Fruit fly (Drosophila melanogaster): ENCODE measurements around the gene nan.

nan gene

DNA sequence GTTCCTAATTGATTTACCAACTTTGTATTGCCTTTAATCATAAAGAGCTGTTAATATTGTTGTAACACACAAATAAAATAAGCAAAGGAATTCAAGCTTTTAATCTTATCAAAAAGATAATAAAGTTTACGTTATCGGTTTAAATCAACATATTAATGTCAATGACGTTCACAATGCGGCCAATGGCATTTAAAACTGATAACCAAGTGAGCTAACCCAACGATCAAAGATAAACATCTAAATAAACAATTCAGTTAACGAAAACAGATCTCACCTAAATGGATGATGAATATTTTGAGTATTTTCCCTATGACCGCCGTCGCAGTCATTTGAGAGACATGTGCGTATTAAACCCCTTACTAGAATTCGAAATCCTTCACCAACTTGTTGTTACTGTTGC lies 17.9 kb upstream of the nan start:
- no peak for TF ChIP-seq CG8478 (optimal IDR thresholded peaks at IDR 0.05)

DNA sequence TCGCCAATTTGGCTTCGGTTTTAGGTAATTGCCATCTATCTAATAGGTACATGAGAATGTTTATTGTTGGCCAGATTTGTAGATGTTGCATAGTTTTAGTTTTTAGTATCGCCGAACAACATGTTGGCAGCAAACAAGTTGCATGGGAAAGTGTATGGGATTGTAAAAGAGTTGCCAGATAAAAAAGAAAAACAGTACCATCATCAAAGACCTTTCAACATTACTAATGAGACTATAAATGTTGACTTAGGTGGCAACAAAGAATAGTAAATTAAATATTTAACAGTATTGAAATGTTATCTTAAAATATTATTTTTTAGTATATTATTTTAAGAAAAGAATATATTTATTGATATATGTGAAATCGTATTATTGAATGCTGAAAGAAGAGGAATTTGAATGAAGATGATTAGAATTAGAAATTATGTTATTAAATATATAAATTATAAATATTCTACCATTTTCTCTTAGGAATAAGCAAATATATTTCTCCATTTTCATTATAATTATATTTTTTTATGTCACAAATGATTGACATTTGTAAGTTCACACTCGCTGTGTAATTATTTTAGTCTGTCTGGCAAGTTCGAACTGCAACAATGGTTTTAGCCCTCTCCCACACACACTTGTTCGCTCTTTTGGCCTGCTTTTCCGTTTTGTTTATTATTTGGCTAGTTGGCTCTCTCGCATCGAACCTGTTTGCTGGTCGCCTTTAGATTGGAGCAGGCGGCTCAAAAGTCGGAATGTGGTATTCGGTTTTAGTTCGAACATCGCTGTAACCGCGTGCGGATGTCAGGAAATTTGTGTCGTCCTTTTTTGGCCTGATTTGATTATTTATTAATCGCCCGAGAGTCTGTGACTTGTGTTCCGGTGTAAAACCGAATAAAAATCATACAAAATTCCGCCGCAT lies 15.5 kb upstream of the nan start:
- TF ChIP-seq CTCF (optimal IDR thresholded peaks at IDR 0.05), result no peak
- no peak for TF ChIP-seq CG8478 (optimal IDR thresholded peaks at IDR 0.05)

DNA sequence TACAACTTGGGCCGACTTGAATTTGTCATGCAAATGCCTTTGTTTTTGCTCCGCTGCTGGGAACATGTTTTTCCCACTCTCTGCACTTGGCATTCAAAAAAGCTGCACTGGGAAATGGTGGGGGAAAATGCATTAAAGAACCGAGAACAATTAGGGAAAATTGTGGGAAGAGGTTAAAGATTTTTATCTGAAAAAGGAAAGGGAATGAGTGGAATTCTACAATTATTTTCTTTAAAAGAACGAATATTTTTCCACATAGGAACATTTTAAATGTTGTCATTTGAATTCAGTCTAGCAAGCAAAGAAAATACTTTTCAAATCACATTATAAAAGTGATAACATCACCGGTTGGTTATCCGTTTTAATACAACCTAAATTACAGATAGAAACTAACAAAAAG lies 13.6 kb upstream of the nan start, which contains the start of gene saturn:
Gene saturn (plus strand): TSS at position 301 of the 400 bp plus-strand sequence.
- no peak for TF ChIP-seq CG8478 (optimal IDR thresholded peaks at IDR 0.05)
- no peak for TF ChIP-seq CTCF (optimal IDR thresholded peaks at IDR 0.05)

DNA sequence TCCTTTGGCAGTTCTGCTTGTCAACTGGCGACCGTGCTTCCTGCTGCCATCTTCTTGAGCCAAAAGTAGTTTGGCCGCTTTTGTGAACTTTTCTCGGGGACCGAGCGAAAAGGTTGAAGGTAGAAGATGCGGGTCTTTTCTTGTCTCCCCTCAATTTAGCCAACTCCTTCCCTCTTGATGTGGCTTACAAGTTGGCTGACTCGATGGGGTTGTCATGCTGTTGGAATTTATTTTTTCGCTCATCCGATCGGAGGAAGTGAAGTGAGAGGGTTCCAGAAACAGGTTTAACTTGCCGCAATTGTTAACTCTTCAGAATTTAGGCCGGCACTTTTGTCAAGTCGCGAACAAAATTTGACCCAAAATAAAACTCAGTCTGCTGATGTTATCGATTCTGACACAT lies 12.9 kb upstream of the nan start:
- TF ChIP-seq CTCF (optimal IDR thresholded peaks at IDR 0.05) (no peak), CG8478 (optimal IDR thresholded peaks at IDR 0.05) (no peak)

DNA sequence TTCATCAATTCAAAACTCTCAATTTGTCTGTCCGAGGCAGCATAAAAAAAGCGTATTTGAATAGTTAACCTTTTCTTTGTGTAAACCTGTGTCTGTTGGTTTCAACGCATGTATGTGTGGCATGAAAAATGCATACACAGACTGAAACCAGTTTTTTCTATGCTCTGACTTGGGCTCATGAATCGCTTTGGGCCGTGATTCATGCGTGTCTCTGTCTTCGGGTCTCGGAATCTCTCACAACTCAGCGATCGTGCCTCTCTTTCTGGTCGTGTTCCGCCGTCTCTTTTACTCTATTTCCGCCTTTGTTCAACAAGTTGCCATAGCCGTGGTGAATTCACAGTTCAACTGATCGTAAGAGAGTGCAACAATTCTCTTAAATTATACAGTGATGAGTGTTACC lies 11.5 kb upstream of the nan start:
- TF ChIP-seq CTCF (optimal IDR thresholded peaks at IDR 0.05), result peak in 1 of 2 experiments; percentile 4
- TF ChIP-seq CG8478 (optimal IDR thresholded peaks at IDR 0.05), result no peak

DNA sequence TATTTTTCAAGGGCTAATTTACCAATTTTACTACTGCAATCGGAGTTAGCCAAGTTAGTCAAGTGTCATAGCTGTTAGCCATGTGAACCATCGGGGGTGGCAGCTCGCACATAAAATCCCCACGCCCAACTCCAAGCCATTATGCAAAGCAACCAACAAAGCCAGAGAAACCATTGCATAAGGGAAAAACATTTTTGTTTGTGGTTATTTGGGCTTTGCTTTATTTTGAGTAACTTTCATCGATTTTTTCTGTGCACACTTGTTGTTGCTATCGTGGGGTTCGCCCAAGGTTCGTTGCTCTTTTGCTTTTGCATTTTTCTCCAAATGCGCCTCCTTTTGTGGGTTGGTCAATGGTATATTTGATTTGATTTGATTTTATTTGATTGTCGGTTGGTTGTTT lies 8.8 kb upstream of the nan start:
- no peak for TF ChIP-seq CG8478 (optimal IDR thresholded peaks at IDR 0.05)
- no peak for TF ChIP-seq CTCF (optimal IDR thresholded peaks at IDR 0.05)

DNA sequence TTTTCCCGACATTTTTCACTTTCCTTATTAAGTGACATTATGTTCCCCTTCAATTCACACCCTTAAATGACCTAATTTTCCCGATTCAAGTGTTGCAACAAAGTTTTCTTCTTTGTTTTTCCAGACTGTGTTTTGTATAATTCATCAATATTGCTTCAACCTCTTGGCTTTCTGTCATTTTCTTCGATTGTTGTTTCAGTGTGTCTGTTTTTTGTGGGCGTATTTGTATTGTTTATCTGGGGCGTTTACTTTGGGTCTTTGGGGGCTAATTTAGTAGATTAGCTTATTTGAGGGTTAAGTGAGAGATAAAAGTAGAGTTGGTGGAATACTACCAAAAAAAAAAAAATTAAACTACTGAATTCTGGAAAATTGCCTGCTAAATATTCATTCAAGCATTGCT lies 6.3 kb upstream of the nan start:
- TF ChIP-seq CG8478 (optimal IDR thresholded peaks at IDR 0.05), result no peak
- TF ChIP-seq CTCF (optimal IDR thresholded peaks at IDR 0.05), result no peak

DNA sequence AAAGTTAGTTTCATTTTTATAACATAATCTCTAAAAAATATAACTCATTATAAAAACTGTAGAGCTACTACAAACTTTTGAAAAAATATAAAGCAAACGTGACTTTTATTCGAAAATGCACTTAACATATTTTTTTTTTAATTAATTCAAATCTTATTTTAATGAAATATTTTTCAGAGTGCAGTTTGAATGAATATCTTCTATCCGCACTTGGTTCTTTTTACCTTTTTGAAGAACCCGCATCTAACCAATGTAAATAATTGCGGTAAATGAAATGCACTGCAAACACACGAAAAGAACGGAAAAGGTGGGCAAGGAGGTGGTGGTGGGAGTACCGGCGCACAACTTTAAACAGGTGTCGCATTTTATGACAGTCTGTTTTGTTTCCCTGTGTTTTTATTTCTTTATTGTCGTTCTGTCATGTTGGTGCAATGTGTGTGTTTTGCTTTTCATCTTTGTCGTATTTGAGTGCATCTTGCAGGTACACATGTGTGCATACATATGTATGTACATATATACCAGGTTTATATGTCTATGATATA lies 4.6 kb upstream of the nan start:
- no peak for TF ChIP-seq CTCF (optimal IDR thresholded peaks at IDR 0.05)
- no peak for TF ChIP-seq CG8478 (optimal IDR thresholded peaks at IDR 0.05)

DNA sequence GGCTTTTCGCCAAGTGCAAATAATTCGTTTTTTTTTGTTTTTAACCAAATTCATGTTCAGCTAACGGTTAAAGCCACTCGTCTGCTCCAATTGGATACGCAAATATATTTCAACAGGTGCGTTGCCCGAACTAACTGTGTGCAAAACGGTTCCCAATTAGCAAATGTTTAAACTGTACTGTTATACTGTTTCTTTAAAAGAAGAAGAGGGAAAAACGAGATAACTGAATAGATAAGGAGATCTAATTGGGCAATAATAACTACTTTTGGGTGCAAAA lies 2.0 kb upstream of the nan start:
- TF ChIP-seq CTCF (optimal IDR thresholded peaks at IDR 0.05), result no peak
- no peak for TF ChIP-seq CG8478 (optimal IDR thresholded peaks at IDR 0.05)

DNA sequence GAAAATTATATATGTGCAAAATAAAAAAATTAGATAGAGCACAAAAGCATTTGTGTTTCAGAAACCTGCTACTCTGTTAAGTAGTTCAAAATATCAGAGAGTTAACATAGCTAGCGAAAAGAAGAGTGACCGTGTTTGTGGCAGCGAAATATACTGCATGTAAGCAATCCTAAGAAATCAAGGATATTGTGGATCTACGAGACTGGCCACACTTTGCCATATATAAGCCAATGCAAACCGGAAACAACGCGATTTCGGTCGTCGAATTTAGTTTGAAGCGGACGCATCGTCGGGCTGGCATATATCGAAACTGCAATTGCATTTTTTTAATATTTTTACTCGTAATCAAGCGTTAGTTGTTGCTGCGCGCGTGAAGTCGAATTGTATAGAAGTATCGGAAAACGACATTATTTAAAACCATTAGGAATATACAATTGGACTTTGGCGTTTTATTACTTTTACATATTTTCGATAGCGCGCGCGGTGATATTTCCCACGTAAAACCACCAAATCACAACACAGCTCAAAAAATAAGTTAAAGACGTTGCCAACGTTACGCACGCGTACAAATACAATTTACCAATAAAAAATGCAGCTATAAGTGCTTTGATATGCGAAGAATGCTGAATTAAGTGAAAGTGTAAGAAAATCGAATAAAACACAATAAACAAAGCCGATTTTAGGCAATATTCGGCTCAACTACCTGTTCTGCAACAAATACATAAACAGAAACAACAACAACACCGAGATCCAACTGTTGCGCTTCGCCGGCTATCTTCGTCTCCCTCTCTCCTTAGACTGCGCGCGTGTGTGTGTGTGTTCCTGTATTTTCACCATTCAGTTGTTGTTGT lies 1.4 kb upstream of the nan start, which contains the start of gene nuf:
Gene nuf (plus strand): TSS at position 246 of the 851 bp plus-strand sequence.
- TF ChIP-seq CG8478 (optimal IDR thresholded peaks at IDR 0.05) (no peak), CTCF (optimal IDR thresholded peaks at IDR 0.05) (peak in 1 of 2 experiments; percentile 6)

DNA sequence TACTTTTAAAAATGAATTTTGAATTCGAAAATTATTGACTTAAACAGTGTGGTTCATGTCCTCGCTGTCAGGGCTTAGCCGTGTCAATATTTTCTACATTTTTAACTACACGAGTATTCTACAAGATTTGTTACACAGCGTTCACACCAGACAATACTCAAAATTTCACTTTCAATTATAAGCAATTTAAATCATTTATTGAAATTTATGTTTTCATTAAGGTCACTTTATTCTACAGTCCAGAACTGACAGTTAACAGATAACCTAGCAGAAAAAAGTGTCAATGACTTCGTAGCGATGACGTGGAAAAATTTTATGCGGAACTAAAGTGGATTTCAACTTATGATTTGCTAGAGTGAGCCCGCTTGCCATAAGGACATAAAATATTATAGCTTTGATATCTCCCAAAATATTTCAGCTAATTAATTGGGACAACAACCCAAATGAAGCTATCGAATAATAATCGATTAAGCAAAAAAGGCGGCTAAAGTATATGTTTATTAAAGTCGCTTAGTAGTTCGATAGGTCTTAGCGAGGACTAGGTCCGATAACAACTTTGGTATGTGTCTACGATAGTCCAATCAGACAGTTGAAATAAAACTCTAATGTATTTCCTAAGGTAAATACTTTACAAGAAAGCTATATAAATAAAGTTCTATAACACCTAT lies 643 bp upstream of the nan start:
- TF ChIP-seq CTCF (optimal IDR thresholded peaks at IDR 0.05) (peak; percentile 36 to 61), CG8478 (optimal IDR thresholded peaks at IDR 0.05) (no peak)

DNA sequence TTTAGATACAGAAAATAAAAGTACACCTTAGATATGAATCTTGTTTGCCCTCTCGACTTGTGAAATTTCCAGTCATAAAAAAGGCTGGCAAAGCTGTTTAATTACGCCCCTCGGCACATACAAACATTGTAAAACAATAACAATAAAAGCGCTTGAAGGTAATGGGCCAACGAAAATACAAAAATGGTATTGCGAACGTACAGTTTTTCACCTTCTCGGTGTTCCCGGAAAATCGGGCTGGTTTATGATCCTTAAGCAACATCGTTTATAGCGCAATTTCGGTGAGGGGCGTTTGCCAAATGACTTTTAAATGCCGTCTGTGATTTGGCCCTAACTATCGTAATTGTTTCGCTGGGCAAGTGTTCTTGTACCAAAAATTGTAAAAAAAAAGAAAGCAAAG lies 4.4 kb downstream of the nan start:
- no peak for TF ChIP-seq CTCF (optimal IDR thresholded peaks at IDR 0.05)
- TF ChIP-seq CG8478 (optimal IDR thresholded peaks at IDR 0.05), result no peak

DNA sequence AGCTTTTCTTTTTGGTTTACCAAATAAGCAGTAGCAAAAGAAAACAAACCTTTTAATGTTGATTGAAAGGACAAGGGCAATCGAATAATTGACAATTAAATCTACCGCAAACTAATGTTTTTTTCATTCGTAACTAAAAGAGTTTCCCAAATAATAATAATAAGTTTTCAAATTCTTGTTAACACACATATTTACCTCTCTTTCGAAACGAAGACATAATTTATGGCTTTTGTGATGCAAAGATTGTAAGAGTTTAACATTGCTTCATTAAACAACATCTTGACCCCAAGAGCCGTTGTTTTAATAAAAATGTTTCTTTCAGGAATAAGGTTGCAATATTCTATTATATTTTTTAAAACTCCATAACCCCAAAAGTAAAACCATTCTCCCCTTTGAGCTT lies 10.9 kb downstream of the nan start, which contains the start of gene D:
Gene D (minus strand): TSS at position 101 of the 400 bp plus-strand sequence.
- no peak for TF ChIP-seq CG8478 (optimal IDR thresholded peaks at IDR 0.05)
- no peak for TF ChIP-seq CTCF (optimal IDR thresholded peaks at IDR 0.05)

DNA sequence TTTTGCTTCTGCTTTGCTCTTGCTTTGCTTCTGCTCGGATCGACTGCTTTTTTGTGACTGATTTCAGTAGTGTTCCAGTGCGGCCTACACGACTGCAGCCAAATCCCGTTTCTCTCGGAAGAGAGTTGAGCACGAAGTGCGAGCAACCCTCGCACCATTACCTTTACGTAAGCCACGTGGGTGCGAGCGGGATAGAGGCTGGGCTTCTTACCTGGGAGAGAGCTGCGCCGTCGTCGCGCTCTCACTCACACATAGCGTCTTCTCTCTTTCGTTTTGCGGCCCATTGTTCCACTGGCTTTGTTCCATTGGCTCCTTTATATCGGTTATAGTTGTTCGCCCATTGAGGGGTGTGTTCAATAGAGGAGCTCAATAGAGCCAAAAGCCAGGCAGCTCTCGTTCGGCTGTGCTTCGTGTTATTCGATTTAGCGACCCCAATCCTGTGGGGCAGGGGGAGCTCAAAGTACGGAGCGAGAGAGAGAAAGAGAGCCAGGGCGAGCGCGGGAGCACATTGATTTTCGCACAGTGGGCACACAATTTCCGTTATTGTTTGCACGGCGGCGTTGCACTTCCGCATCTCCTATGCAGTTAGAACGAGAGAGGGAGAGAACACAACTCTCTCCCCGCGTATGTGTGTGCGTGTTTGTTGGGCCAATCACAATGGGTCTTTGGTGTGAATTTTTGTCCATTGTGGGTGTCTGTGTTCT lies 11.8 kb downstream of the nan start:
- TF ChIP-seq CTCF (optimal IDR thresholded peaks at IDR 0.05) (peak; percentile 30 to 33), CG8478 (optimal IDR thresholded peaks at IDR 0.05) (no peak)
